Fruit fly (Drosophila melanogaster): ENCODE data around the gene Herp.

Gene Herp

DNA sequence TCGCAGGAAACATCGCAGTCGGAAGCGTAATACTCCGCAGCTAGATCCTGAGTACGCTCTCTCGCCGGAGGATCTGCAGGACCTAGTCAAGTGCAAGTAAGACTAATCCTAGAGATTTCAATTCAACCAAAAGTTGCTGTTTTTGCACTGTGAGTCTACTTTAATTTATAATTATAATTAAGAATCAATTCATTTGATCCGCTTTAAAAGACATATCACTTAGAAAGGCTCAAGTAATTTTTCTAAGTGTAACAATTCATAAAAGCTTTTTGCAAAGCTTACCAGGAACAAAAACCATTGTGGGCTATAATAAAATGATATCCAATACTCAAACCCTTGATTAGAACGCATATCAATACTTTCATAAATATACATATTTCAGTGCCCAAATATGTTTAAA, 43.0 kb downstream of the Herp start (continued):
- TF ChIP-seq Blimp-1 (GFP tag; optimal IDR thresholded peaks at IDR 0.05) (no peak), Trl (optimal IDR thresholded peaks at IDR 0.05) (no peak), Trl (GFP tag; optimal IDR thresholded peaks at IDR 0.05) (no peak), CG13296 (GFP tag; optimal IDR thresholded peaks at IDR 0.05) (no peak), Gsc (GFP tag; IDR thresholded peaks at IDR 0.05) (no peak), Lhr (GFP tag; optimal IDR thresholded peaks at IDR 0.05) (no peak), twi (tag; optimal IDR thresholded peaks at IDR 0.05) (no peak), chinmo (GFP tag; IDR thresholded peaks at IDR 0.05; ENCODE audit: partially characterized antibody) (no peak), PHDP (tag; optimal IDR thresholded peaks at IDR 0.05) (no peak), CG30431 (GFP tag; optimal IDR thresholded peaks at IDR 0.05) (no peak), sc (optimal IDR thresholded peaks at IDR 0.05) (no peak), sc (GFP tag; optimal IDR thresholded peaks at IDR 0.05) (no peak), Rfx (GFP tag; IDR thresholded peaks at IDR 0.05) (0 out of 2 replicates have a peak, but pooled peaks have one; percentile 14), CG13894 (tag; optimal IDR thresholded peaks at IDR 0.05) (no peak), Ada2b (GFP tag; IDR thresholded peaks at IDR 0.05) (peak; percentile 40; the same call in 1 of the 2 replicates), phol (tag; optimal IDR thresholded peaks at IDR 0.05) (no peak), TFAM (GFP tag; optimal IDR thresholded peaks at IDR 0.05) (no peak), CG3726 (GFP tag; IDR thresholded peaks at IDR 0.05) (0 out of 3 replicates have a peak, but pooled peaks have one; percentile 10), chif (GFP tag; optimal IDR thresholded peaks at IDR 0.05) (no peak), CG32532 (GFP tag; IDR thresholded peaks at IDR 0.05) (peak; percentile 56; the same call in 1 of the 2 replicates), Xrp1 (GFP tag; IDR thresholded peaks at IDR 0.05) (no peak), CG14014 (GFP tag; IDR thresholded peaks at IDR 0.05) (peak; percentile 37; the same call in 1 of the 2 replicates), pnt (GFP tag; optimal IDR thresholded peaks at IDR 0.05) (no peak), Sox102F (GFP tag; optimal IDR thresholded peaks at IDR 0.05) (peak; percentile 4), CG18476 (GFP tag; optimal IDR thresholded peaks at IDR 0.05) (no peak), NfI (GFP tag; optimal IDR thresholded peaks at IDR 0.05) (no peak), odd (GFP tag; optimal IDR thresholded peaks at IDR 0.05) (no peak), exex (tag; optimal IDR thresholded peaks at IDR 0.05) (no peak), Fer3 (tag; optimal IDR thresholded peaks at IDR 0.05) (peak; percentile 8), Gug (GFP tag; IDR thresholded peaks at IDR 0.05) (no peak), CG17829 (tag; optimal IDR thresholded peaks at IDR 0.05) (no peak), CG12391 (tag; optimal IDR thresholded peaks at IDR 0.05) (no peak), luna (GFP tag; optimal IDR thresholded peaks at IDR 0.05) (no peak), CG4424 (GFP tag; optimal IDR thresholded peaks at IDR 0.05) (no peak), gt (GFP tag; IDR thresholded peaks at IDR 0.05) (no peak), danr (GFP tag; IDR thresholded peaks at IDR 0.05) (no peak), ssp (GFP tag; IDR thresholded peaks at IDR 0.05) (no peak), cas (GFP tag; IDR thresholded peaks at IDR 0.05) (no peak), prd (optimal IDR thresholded peaks at IDR 0.05) (no peak), prd (GFP tag; IDR thresholded peaks at IDR 0.05) (no peak), CG3995 (GFP tag; optimal IDR thresholded peaks at IDR 0.05) (no peak), CG11560 (tag; IDR thresholded peaks at IDR 0.05) (no peak), CG8089 (GFP tag; optimal IDR thresholded peaks at IDR 0.05) (no peak), H2.0 (GFP tag; IDR thresholded peaks at IDR 0.05) (peak; percentile 34; the same call in 1 of the 2 replicates), dysf (GFP tag; IDR thresholded peaks at IDR 0.05) (peak; percentile 50; the same call in 1 of the 3 replicates), lmd (GFP tag; IDR thresholded peaks at IDR 0.05) (peak; percentile 22; the same call in 1 of the 2 replicates), Eip74EF (GFP tag; optimal IDR thresholded peaks at IDR 0.05) (no peak), stc (GFP tag; IDR thresholded peaks at IDR 0.05) (0 out of 2 replicates have a peak, but pooled peaks have one; percentile 11), CG4282 (GFP tag; optimal IDR thresholded peaks at IDR 0.05) (no peak), CG5953 (GFP tag; IDR thresholded peaks at IDR 0.05) (0 out of 2 replicates have a peak, but pooled peaks have one; percentile 16), schlank (tag; optimal IDR thresholded peaks at IDR 0.05) (no peak), inv (GFP tag; IDR thresholded peaks at IDR 0.05; ENCODE audit: partially characterized antibody) (no peak)
